Worm (Caenorhabditis elegans) whole organism, L1 larva: ENCODE measurements around the gene mac-1.

Experiments used
- alr-1 ChIP-seq: fragments of 200-800 bp; sonication (Bioruptor generic); optimal IDR thresholded peaks from 2 replicates; lab custom pipeline; 2018; ENCODE audit warnings: borderline replicate concordance, mild to moderate bottlenecking, missing genetic modification characterization, missing compliant biosample characterization
- aly-2 ChIP-seq: fragments of 150-350 bp; optimal IDR thresholded peaks from 2 replicates; lab custom pipeline; 2014; ENCODE audit warnings: missing biosample characterization, missing genetic modification characterization
- blmp-1 ChIP-seq: fragments of 150-350 bp; optimal IDR thresholded peaks from 2 replicates; lab custom pipeline; 2014; ENCODE audit warnings: missing biosample characterization, missing genetic modification characterization
- ceh-63 ChIP-seq: fragments of 200-800 bp; sonication (Bioruptor generic); optimal IDR thresholded peaks from 2 replicates; lab custom pipeline; 2018; ENCODE audit warnings: mild to moderate bottlenecking, missing genetic modification characterization, missing compliant biosample characterization
- ceh-8 ChIP-seq: fragments of 200-800 bp; sonication (Bioruptor generic); optimal IDR thresholded peaks from 2 replicates; lab custom pipeline; 2018; ENCODE audit warnings: mild to moderate bottlenecking, missing genetic modification characterization, moderate library complexity, missing compliant biosample characterization
- dpl-1 ChIP-seq, 3 experiments: fragments of 150-350 bp in 2 of 3; sonication (generic microtip) in 1 of 3; optimal IDR thresholded peaks; 2 replicates each; lab custom pipeline; 2014 to 2017; ENCODE audit warnings: missing biosample characterization in 3 of 3, missing genetic modification characterization in 3 of 3, missing genetic modification reagents in 3 of 3
- elt-2 ChIP-seq: sonication (generic microtip); optimal IDR thresholded peaks from 2 replicates; lab custom pipeline; 2016; ENCODE audit warnings: missing genetic modification characterization, mild to moderate bottlenecking, inconsistent platforms, missing compliant biosample characterization, missing genetic modification reagents
- elt-3 ChIP-seq, 6 experiments: fragments of 150-350 bp in 1 of 6; sonication (generic microtip); optimal IDR thresholded peaks; 2 replicates each; lab custom pipeline; 2017 to 2018; ENCODE audit warnings: missing biosample characterization in 6 of 6, missing genetic modification characterization in 6 of 6, inconsistent platforms in 1 of 6
- ets-5 ChIP-seq: fragments of 200-800 bp; sonication (Bioruptor generic); IDR thresholded peaks from 2 replicates; pipeline ENCODE4 v1.3.6; 2022; ENCODE audit warnings: missing genetic modification characterization, missing compliant biosample characterization
- fkh-4 ChIP-seq: sonication (generic microtip); optimal IDR thresholded peaks from 2 replicates; lab custom pipeline; 2016; ENCODE audit warnings: missing compliant biosample characterization, missing genetic modification characterization, borderline replicate concordance
- fos-1 ChIP-seq: fragments of 150-350 bp; optimal IDR thresholded peaks from 2 replicates; lab custom pipeline; 2014; ENCODE audit warnings: missing biosample characterization, missing genetic modification characterization
- grh-1 ChIP-seq: fragments of 200-800 bp; sonication (Bioruptor generic); IDR thresholded peaks from 2 replicates; pipeline ENCODE4 v1.3.6; 2022; ENCODE audit warnings: missing genetic modification reagents, missing genetic modification characterization, missing compliant biosample characterization
- irx-1 ChIP-seq: sonication (generic microtip); optimal IDR thresholded peaks from 2 replicates; lab custom pipeline; 2016; ENCODE audit warnings: missing genetic modification characterization, missing compliant biosample characterization
- isw-1 ChIP-seq: fragments of 200-800 bp; sonication (Bioruptor generic); IDR thresholded peaks from 2 replicates; pipeline ENCODE4 v1.3.6; 2022; ENCODE audit warnings: missing genetic modification characterization, missing compliant biosample characterization
- lin-35 ChIP-seq, 2 experiments: fragments of 150-350 bp; optimal IDR thresholded peaks; 2 replicates each; lab custom pipeline; 2014; ENCODE audit warnings: missing biosample characterization in 2 of 2, missing genetic modification characterization in 2 of 2, missing genetic modification reagents in 2 of 2
- lsy-2 ChIP-seq, 2 experiments: fragments of 150-350 bp; optimal IDR thresholded peaks; 2 replicates each; lab custom pipeline; 2014; ENCODE audit warnings: missing biosample characterization in 2 of 2, missing genetic modification characterization in 2 of 2
- mdl-1 ChIP-seq, 2 experiments: fragments of 150-350 bp; optimal IDR thresholded peaks; 2 replicates each; lab custom pipeline; 2014 to 2017; ENCODE audit warnings: missing biosample characterization in 2 of 2, missing genetic modification characterization in 2 of 2, inconsistent platforms in 1 of 2
- nhr-20 ChIP-seq: sonication (generic microtip); optimal IDR thresholded peaks from 2 replicates; lab custom pipeline; 2016; ENCODE audit warnings: mild to moderate bottlenecking, missing genetic modification characterization, missing compliant biosample characterization
- nhr-28 ChIP-seq: fragments of 150-350 bp; optimal IDR thresholded peaks from 2 replicates; lab custom pipeline; 2014; ENCODE audit warnings: missing biosample characterization, missing genetic modification characterization
- nhr-71 ChIP-seq: sonication (generic microtip); optimal IDR thresholded peaks from 2 replicates; lab custom pipeline; 2016; ENCODE audit warnings: mild to moderate bottlenecking, missing genetic modification characterization, moderate library complexity, missing compliant biosample characterization
- nhr-76 ChIP-seq: sonication (generic microtip); optimal IDR thresholded peaks from 2 replicates; lab custom pipeline; 2017; ENCODE audit warnings: missing biosample characterization, missing genetic modification characterization
- nhr-77 ChIP-seq: fragments of 150-350 bp; optimal IDR thresholded peaks from 2 replicates; lab custom pipeline; 2014; ENCODE audit warnings: missing biosample characterization, missing genetic modification characterization
- nhr-84 ChIP-seq: sonication (generic microtip); optimal IDR thresholded peaks from 2 replicates; lab custom pipeline; 2017; ENCODE audit warnings: missing biosample characterization, missing genetic modification characterization
- nhr-85 ChIP-seq: sonication (generic microtip); peaks from one replicate; lab custom pipeline; 2016; ENCODE audit warnings: missing genetic modification characterization, inconsistent platforms, missing compliant biosample characterization
- nhr-90 ChIP-seq: sonication (generic microtip); optimal IDR thresholded peaks from 2 replicates; lab custom pipeline; 2016; ENCODE audit warnings: mild to moderate bottlenecking, missing genetic modification characterization, missing compliant biosample characterization; ENCODE audit not compliant: poor library complexity
- pag-3 ChIP-seq: sonication (generic microtip); optimal IDR thresholded peaks from 2 replicates; lab custom pipeline; 2017; ENCODE audit warnings: missing genetic modification characterization, mild to moderate bottlenecking, missing compliant biosample characterization, antibody characterized with exemption, borderline replicate concordance; ENCODE audit not compliant: insufficient read depth
- pqm-1 ChIP-seq: sonication (generic microtip); optimal IDR thresholded peaks from 3 replicates; lab custom pipeline; 2017; ENCODE audit warnings: missing biosample characterization, missing genetic modification characterization
- snpc-4 ChIP-seq: fragments of 150-350 bp; optimal IDR thresholded peaks from 2 replicates; lab custom pipeline; 2014; ENCODE audit warnings: missing biosample characterization, missing genetic modification characterization
- snu-23 ChIP-seq: sonication (generic microtip); optimal IDR thresholded peaks from 2 replicates; lab custom pipeline; 2016; ENCODE audit warnings: missing genetic modification characterization, missing compliant biosample characterization
- sox-4 ChIP-seq: sonication (generic microtip); optimal IDR thresholded peaks from 2 replicates; lab custom pipeline; 2016; ENCODE audit warnings: missing genetic modification characterization, missing compliant biosample characterization
- tbx-2 ChIP-seq: sonication (generic microtip); optimal IDR thresholded peaks from 2 replicates; lab custom pipeline; 2016; ENCODE audit warnings: missing genetic modification characterization, missing compliant biosample characterization
- tlp-1 ChIP-seq: fragments of 150-350 bp; optimal IDR thresholded peaks from 2 replicates; lab custom pipeline; 2014; ENCODE audit warnings: missing biosample characterization, missing genetic modification characterization
- unc-98 ChIP-seq: fragments of 200-800 bp; sonication (Bioruptor generic); IDR thresholded peaks from 2 replicates; pipeline ENCODE4 v1.3.6; 2022; ENCODE audit warnings: missing genetic modification characterization, missing compliant biosample characterization
- zag-1 ChIP-seq: fragments of 150-350 bp; optimal IDR thresholded peaks from 2 replicates; lab custom pipeline; 2014; ENCODE audit warnings: missing biosample characterization, missing genetic modification characterization

The mac-1 gene

DNA sequence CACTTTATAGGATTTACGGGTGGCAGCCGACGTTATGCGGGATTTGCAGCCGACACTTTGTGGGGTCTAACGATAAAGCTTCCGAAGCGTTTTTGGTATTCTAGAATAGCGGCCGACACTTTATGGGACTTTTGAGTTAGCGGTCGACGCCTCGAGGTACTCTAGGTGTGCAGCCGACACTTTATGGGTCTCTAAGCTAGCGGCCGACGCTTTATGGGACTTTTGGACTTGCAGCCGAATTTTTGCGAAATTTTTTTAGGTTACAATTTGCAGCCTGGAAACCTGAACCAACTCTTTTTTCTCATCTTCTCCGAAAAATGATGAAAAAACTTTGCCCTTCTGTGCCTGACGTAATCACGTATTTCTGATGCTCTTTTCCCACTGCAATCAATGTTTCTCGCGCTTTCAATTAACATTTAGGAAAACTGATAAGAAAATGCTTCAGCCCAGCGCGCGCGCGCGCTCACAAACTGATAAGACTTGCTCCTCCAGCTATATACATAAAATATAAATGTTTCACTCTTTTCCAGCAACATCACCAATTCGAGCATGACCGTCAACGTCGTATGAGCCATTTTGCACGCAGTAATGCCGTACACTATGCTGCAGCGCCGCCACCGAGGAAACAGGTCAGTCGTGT is 21.4 kb downstream of the mac-1 start (continued):
- TF ChIP-seq aly-2 (tag; lab: Kevin White, UChicago) (no peak), nhr-77 (no peak), nhr-20 (no peak), pag-3 (tag; lab: Kevin White, UChicago) (no peak), isw-1 (GFP tag; lab: Robert Waterston, UW) (no peak), lin-35 (GFP tag; optimal IDR thresholded peaks at IDR 0.05; lab: Kevin White, UChicago) (peak in 1 of 2 experiments; percentile 22), dpl-1 (GFP tag; optimal IDR thresholded peaks at IDR 0.05; lab: Kevin White, UChicago) (no peak), tlp-1 (tag; lab: Kevin White, UChicago) (no peak), nhr-28 (tag; lab: Kevin White, UChicago) (no peak), ceh-63 (no peak), nhr-90 (tag; lab: Kevin White, UChicago) (no peak), fkh-4 (tag; lab: Kevin White, UChicago) (no peak), ets-5 (no peak), unc-98 (no peak)

ce11 chrII:13298534-13298933 is 22.2 kb downstream of the mac-1 start:
- TF ChIP-seq nhr-20 (peak; percentile 14), tlp-1 (tag; lab: Kevin White, UChicago) (peak; percentile 18), lsy-2 (tag; optimal IDR thresholded peaks at IDR 0.05; lab: Kevin White, UChicago) (peak in 1 of 2 experiments; percentile 21), snpc-4 (tag; lab: Kevin White, UChicago) (peak; percentile 33), pqm-1 (tag; lab: Kevin White, UChicago) (peak; percentile 23), nhr-71 (peak; percentile 33), nhr-28 (tag; lab: Kevin White, UChicago) (no peak), elt-2 (tag; lab: Kevin White, UChicago) (peak; percentile 99), lin-35 (GFP tag; optimal IDR thresholded peaks at IDR 0.05; lab: Kevin White, UChicago) (peak in 1 of 2 experiments; percentile 52), nhr-76 (tag; lab: Kevin White, UChicago) (no peak), alr-1 (tag; lab: Kevin White, UChicago) (no peak), mdl-1 (tag; optimal IDR thresholded peaks at IDR 0.05; lab: Kevin White, UChicago) (peak in 1 of 2 experiments; percentile 46), nhr-90 (tag; lab: Kevin White, UChicago) (peak; percentile 62)

DNA sequence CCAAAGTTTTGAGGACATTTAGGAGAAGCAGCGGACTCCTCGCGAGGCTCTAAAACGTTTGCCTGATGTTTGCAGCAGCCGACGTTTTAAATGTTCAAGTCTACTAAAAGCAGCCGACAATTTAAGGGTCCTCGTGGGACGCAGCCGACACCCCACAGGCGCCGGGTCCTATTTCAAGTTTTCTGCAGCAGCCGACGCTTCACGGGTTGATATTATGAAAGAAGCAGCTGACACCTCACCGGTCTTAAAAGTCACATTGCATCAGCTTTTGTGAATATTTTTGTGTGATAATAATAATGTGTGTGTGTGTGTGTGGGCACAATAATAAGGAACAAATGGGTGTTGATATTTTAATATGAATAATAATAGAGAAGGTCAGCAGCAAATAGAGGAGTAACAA is 22.8 kb downstream of the mac-1 start:
- no peak for TF ChIP-seq ceh-63
- TF ChIP-seq grh-1 (GFP tag; lab: Robert Waterston, UW): no peak
- TF ChIP-seq snpc-4 (tag; lab: Kevin White, UChicago): peak; percentile 36

ce11 chrII:13297283-13297682 is 23.4 kb downstream of the mac-1 start:
- TF ChIP-seq elt-3 (tag; optimal IDR thresholded peaks at IDR 0.05; lab: Kevin White, UChicago): peak in 2 of 6 experiments; percentile 11 to 83
- no peak for TF ChIP-seq sox-4 (tag; lab: Kevin White, UChicago)
- peak; percentile 3 for TF ChIP-seq nhr-71
- TF ChIP-seq irx-1: no peak
- peak; percentile 22 for TF ChIP-seq snpc-4 (tag; lab: Kevin White, UChicago)
- no peak for TF ChIP-seq tbx-2 (tag; lab: Kevin White, UChicago)
- TF ChIP-seq nhr-84: no peak
- no peak for TF ChIP-seq fos-1 (tag; lab: Kevin White, UChicago)
- peak; percentile 83 for TF ChIP-seq nhr-85 (tag; lab: Kevin White, UChicago)
- TF ChIP-seq blmp-1 (tag; lab: Kevin White, UChicago): peak; percentile 86
- TF ChIP-seq snu-23 (GFP tag; lab: Kevin White, UChicago): no peak
- TF ChIP-seq, all 84 proteins: peak for 5

- TF ChIP-seq ceh-8 (GFP tag; lab: Kevin White, UChicago) (no peak), pqm-1 (tag; lab: Kevin White, UChicago) (no peak), zag-1 (no peak), blmp-1 (tag; lab: Kevin White, UChicago) (peak; percentile 42), nhr-85 (tag; lab: Kevin White, UChicago) (peak; percentile 40)
Observed at ce11 chrII:13293502-13293901, 27.2 kb downstream of the mac-1 start.
